Fruit fly (Drosophila melanogaster) whole organism, embryonic: ENCODE data around the gene Apoltp.

Source experiments
- Asciz ChIP-seq: fragments of 200-800 bp; sonication (Bioruptor generic); optimal IDR thresholded peaks from 2 replicates; lab custom pipeline; 2017; ENCODE audit warnings: missing biosample characterization, mild to moderate bottlenecking, missing genetic modification characterization, missing genetic modification reagents
- CG10147 ChIP-seq: fragments of 200-800 bp; sonication (Bioruptor generic); optimal IDR thresholded peaks from 2 replicates; lab custom pipeline; 2019; ENCODE audit warnings: missing biosample characterization, mild to moderate bottlenecking, missing genetic modification characterization, moderate library complexity
- CG10366 ChIP-seq: fragments of 200-800 bp; sonication (Bioruptor generic); IDR thresholded peaks from 2 replicates; pipeline ENCODE4 v1.3.6; 2022; ENCODE audit warnings: missing biosample characterization, missing genetic modification characterization
- CG11247 ChIP-seq: fragments of 200-800 bp; sonication (Bioruptor generic); IDR thresholded peaks from 2 replicates; pipeline ENCODE4 v1.3.6; 2022; ENCODE audit warnings: missing biosample characterization, missing genetic modification characterization
- CG14667 ChIP-seq: fragments of 200-800 bp; sonication (Bioruptor generic); IDR thresholded peaks from 2 replicates; pipeline ENCODE4 v1.3.6; 2022; ENCODE audit warnings: missing biosample characterization, missing genetic modification characterization
- CG15514 ChIP-seq: fragments of 200-800 bp; sonication (Bioruptor generic); optimal IDR thresholded peaks from 3 replicates; lab custom pipeline; 2017; ENCODE audit warnings: missing biosample characterization, missing genetic modification characterization, mild to moderate bottlenecking, moderate library complexity, missing genetic modification reagents
- CG1602 ChIP-seq: fragments of 200-800 bp; sonication (Bioruptor generic); optimal IDR thresholded peaks from 3 replicates; lab custom pipeline; 2016; ENCODE audit warnings: missing biosample characterization, missing genetic modification characterization
- CG1792 ChIP-seq: fragments of 200-800 bp; sonication (Bioruptor generic); optimal IDR thresholded peaks from 2 replicates; lab custom pipeline; 2016; ENCODE audit warnings: missing biosample characterization, missing genetic modification characterization
- CG18476 ChIP-seq: fragments of 200-800 bp; sonication (Bioruptor generic); optimal IDR thresholded peaks from 2 replicates; lab custom pipeline; 2016; ENCODE audit warnings: missing biosample characterization, mild to moderate bottlenecking, missing genetic modification characterization
- CG30431 ChIP-seq: fragments of 200-800 bp; sonication (Bioruptor generic); optimal IDR thresholded peaks from 2 replicates; lab custom pipeline; 2017; ENCODE audit warnings: missing biosample characterization, missing genetic modification characterization
- CG31224 ChIP-seq: fragments of 200-800 bp; sonication (Bioruptor generic); IDR thresholded peaks from 2 replicates; pipeline ENCODE4 v1.3.6; 2022; ENCODE audit warnings: missing biosample characterization, missing genetic modification characterization
- CG3163 ChIP-seq: fragments of 200-800 bp; sonication (Bioruptor generic); optimal IDR thresholded peaks from 3 replicates; lab custom pipeline; 2016; ENCODE audit warnings: missing biosample characterization, missing genetic modification characterization
- CG4282 ChIP-seq: fragments of 200-800 bp; sonication (Bioruptor generic); optimal IDR thresholded peaks from 2 replicates; lab custom pipeline; 2016; ENCODE audit warnings: missing biosample characterization, missing genetic modification characterization
- CG8388 ChIP-seq: fragments of 200-800 bp; sonication (Bioruptor generic); optimal IDR thresholded peaks from 2 replicates; lab custom pipeline; 2019; ENCODE audit warnings: missing biosample characterization, mild to moderate bottlenecking, missing genetic modification characterization, moderate library complexity
- CG8924 ChIP-seq: fragments of 200-800 bp; optimal IDR thresholded peaks from 3 replicates; lab custom pipeline; 2019; ENCODE audit warnings: missing biosample characterization, mild to moderate bottlenecking, missing genetic modification characterization, moderate library complexity
- CG9727 ChIP-seq: fragments of 200-800 bp; sonication (Bioruptor generic); optimal IDR thresholded peaks from 3 replicates; lab custom pipeline; 2017; ENCODE audit warnings: missing biosample characterization, mild to moderate bottlenecking, missing genetic modification characterization
- Dfd ChIP-seq, 2 experiments: fragments of >200 bp; optimal IDR thresholded peaks; 2 replicates each; lab custom pipeline; 2017; ENCODE audit warnings: missing biosample characterization in 2 of 2, missing genetic modification characterization in 2 of 2
- Gsc ChIP-seq: fragments of 200-800 bp; sonication (Bioruptor generic); IDR thresholded peaks from 2 replicates; pipeline ENCODE4 v1.3.6; 2022; ENCODE audit warnings: missing biosample characterization, missing genetic modification characterization
- HLH3B ChIP-seq: fragments of 200-800 bp; sonication (Bioruptor generic); IDR thresholded peaks from 2 replicates; pipeline ENCODE4 v1.3.6; 2022; ENCODE audit warnings: missing biosample characterization, missing genetic modification characterization
- Lpt ChIP-seq: fragments of >200 bp; optimal IDR thresholded peaks from 2 replicates; lab custom pipeline; 2018; ENCODE audit warnings: missing biosample characterization, missing genetic modification characterization
- Mad ChIP-seq: fragments of 200-800 bp; sonication (Bioruptor generic); optimal IDR thresholded peaks from 2 replicates; lab custom pipeline; 2016; ENCODE audit warnings: missing biosample characterization, missing genetic modification characterization
- Mrtf ChIP-seq: fragments of 200-800 bp; sonication (Bioruptor generic); IDR thresholded peaks from 3 replicates; pipeline ENCODE4 v1.3.6; 2022; ENCODE audit warnings: missing biosample characterization, missing genetic modification characterization
- Ssrp ChIP-seq: fragments of 200-800 bp; sonication (Bioruptor generic); optimal IDR thresholded peaks from 2 replicates; lab custom pipeline; 2018; ENCODE audit warnings: missing biosample characterization, mild to moderate bottlenecking, missing genetic modification characterization, moderate library complexity
- Stat92E ChIP-seq, 3 experiments: fragments of >200 bp in 2 of 3; fragments of 200-800 bp in 1 of 3; sonication (Bioruptor generic) in 1 of 3; optimal IDR thresholded peaks; 2 replicates each; lab custom pipeline; 2017 to 2019; ENCODE audit warnings: missing biosample characterization in 3 of 3, missing genetic modification characterization in 3 of 3, mild to moderate bottlenecking in 1 of 3, moderate library complexity in 1 of 3
- Taf1 ChIP-seq: fragments of 200-800 bp; sonication (Bioruptor generic); IDR thresholded peaks from 2 replicates; pipeline ENCODE4 v1.3.6; 2022; ENCODE audit warnings: missing biosample characterization, missing genetic modification characterization
- Vsx1 ChIP-seq: fragments of 200-800 bp; sonication (Bioruptor generic); optimal IDR thresholded peaks from 2 replicates; lab custom pipeline; 2017; ENCODE audit warnings: missing biosample characterization, mild to moderate bottlenecking, missing genetic modification characterization, missing genetic modification reagents
- btn ChIP-seq: fragments of 200-800 bp; sonication (Bioruptor generic); optimal IDR thresholded peaks from 2 replicates; lab custom pipeline; 2016; ENCODE audit warnings: missing biosample characterization, missing genetic modification characterization
- cad ChIP-seq: fragments of >200 bp; optimal IDR thresholded peaks from 2 replicates; lab custom pipeline; 2017; ENCODE audit warnings: missing biosample characterization, missing genetic modification characterization
- cato ChIP-seq: fragments of 200-800 bp; sonication (Bioruptor generic); optimal IDR thresholded peaks from 2 replicates; lab custom pipeline; 2016; ENCODE audit warnings: missing biosample characterization, missing genetic modification characterization, borderline replicate concordance
- chinmo ChIP-seq: fragments of 200-800 bp; sonication (Bioruptor generic); IDR thresholded peaks from 4 replicates; pipeline ENCODE4 v1.3.6; 2022; ENCODE audit warnings: missing biosample characterization, missing genetic modification characterization; ENCODE audit not compliant: partially characterized antibody
- cwo ChIP-seq: fragments of 200-800 bp; sonication (Bioruptor generic); optimal IDR thresholded peaks from 3 replicates; lab custom pipeline; 2017; ENCODE audit warnings: missing biosample characterization, missing genetic modification characterization, mild to moderate bottlenecking, moderate library complexity, missing genetic modification reagents
- danr ChIP-seq: fragments of 200-800 bp; sonication (Bioruptor generic); IDR thresholded peaks from 2 replicates; pipeline ENCODE4 v1.3.6; 2022; ENCODE audit warnings: missing biosample characterization, missing genetic modification characterization
- exex ChIP-seq: fragments of 200-800 bp; sonication (Bioruptor generic); optimal IDR thresholded peaks from 4 replicates; lab custom pipeline; 2018; ENCODE audit warnings: missing biosample characterization, mild to moderate bottlenecking, missing genetic modification characterization, moderate library complexity
- ftz-f1 ChIP-seq: fragments of 200-800 bp; sonication (Bioruptor generic); optimal IDR thresholded peaks from 2 replicates; lab custom pipeline; 2016; ENCODE audit warnings: missing biosample characterization, missing genetic modification characterization
- grn ChIP-seq: fragments of 200-800 bp; sonication (Bioruptor generic); optimal IDR thresholded peaks from 3 replicates; lab custom pipeline; 2017; ENCODE audit warnings: missing biosample characterization, missing genetic modification characterization
- hb ChIP-seq: fragments of 200-800 bp; sonication (Bioruptor generic); IDR thresholded peaks from 3 replicates; pipeline ENCODE4 v1.3.6; 2022; ENCODE audit warnings: missing biosample characterization, missing genetic modification characterization; ENCODE audit not compliant: partially characterized antibody
- hbn ChIP-seq: fragments of 200-800 bp; sonication (Bioruptor generic); IDR thresholded peaks from 2 replicates; pipeline ENCODE4 v1.3.6; 2022; ENCODE audit warnings: missing biosample characterization, missing genetic modification characterization; ENCODE audit not compliant: partially characterized antibody
- mirr ChIP-seq: fragments of 200-800 bp; sonication (Bioruptor generic); optimal IDR thresholded peaks from 3 replicates; lab custom pipeline; 2018; ENCODE audit warnings: missing biosample characterization, mild to moderate bottlenecking, missing genetic modification characterization
- mld ChIP-seq: fragments of 200-800 bp; sonication (Bioruptor generic); IDR thresholded peaks from 3 replicates; pipeline ENCODE4 v1.3.6; 2022; ENCODE audit warnings: missing biosample characterization, missing genetic modification characterization; ENCODE audit not compliant: partially characterized antibody
- odd ChIP-seq: fragments of 200-800 bp; sonication (Bioruptor generic); optimal IDR thresholded peaks from 2 replicates; lab custom pipeline; 2017; ENCODE audit warnings: missing biosample characterization, mild to moderate bottlenecking, missing genetic modification characterization
- pho ChIP-seq: fragments of 200-800 bp; sonication (Bioruptor generic); optimal IDR thresholded peaks from 2 replicates; lab custom pipeline; 2016; ENCODE audit warnings: missing biosample characterization, missing genetic modification characterization
- prd ChIP-seq, 3 experiments: fragments of >200 bp in 2 of 3; fragments of 200-800 bp in 1 of 3; sonication (Bioruptor generic) in 1 of 3; optimal IDR thresholded peaks in 2 of 3; IDR thresholded peaks in 1 of 3; 2 replicates in 2 of 3; 3 replicates in 1 of 3; pipeline versions ENCODE4 v1.3.6 to Lab custom; 2017 to 2022; ENCODE audit warnings: missing biosample characterization in 1 of 3, missing genetic modification characterization in 1 of 3
- sc ChIP-seq, 3 experiments: fragments of >200 bp in 2 of 3; fragments of 200-800 bp in 1 of 3; sonication (Bioruptor generic) in 1 of 3; optimal IDR thresholded peaks; 2 replicates in 2 of 3; 3 replicates in 1 of 3; lab custom pipeline; 2017; ENCODE audit warnings: mild to moderate bottlenecking in 1 of 3, missing biosample characterization in 1 of 3, missing genetic modification characterization in 1 of 3, missing genetic modification reagents in 1 of 3
- schlank ChIP-seq: fragments of 200-800 bp; sonication (Bioruptor generic); optimal IDR thresholded peaks from 2 replicates; lab custom pipeline; 2018; ENCODE audit warnings: missing biosample characterization, mild to moderate bottlenecking, missing genetic modification characterization
- slp2 ChIP-seq: fragments of 200-800 bp; sonication (Bioruptor generic); optimal IDR thresholded peaks from 2 replicates; lab custom pipeline; 2016; ENCODE audit warnings: missing biosample characterization, missing genetic modification characterization
- tio ChIP-seq: fragments of 200-800 bp; sonication (Bioruptor generic); optimal IDR thresholded peaks from 2 replicates; lab custom pipeline; 2017; ENCODE audit warnings: missing biosample characterization, missing genetic modification characterization, inconsistent platforms
- vvl ChIP-seq: fragments of 200-800 bp; sonication (Bioruptor generic); IDR thresholded peaks from 2 replicates; pipeline ENCODE4 v1.3.6; 2022; ENCODE audit warnings: missing biosample characterization, missing genetic modification characterization
- wdn ChIP-seq: fragments of 200-800 bp; sonication (Bioruptor generic); IDR thresholded peaks from 2 replicates; pipeline ENCODE4 v1.3.6; 2022; ENCODE audit warnings: missing biosample characterization, missing genetic modification characterization
- wor ChIP-seq: fragments of 200-800 bp; sonication (Bioruptor generic); IDR thresholded peaks from 2 replicates; pipeline ENCODE4 v1.3.6; 2022; ENCODE audit warnings: missing biosample characterization, missing genetic modification characterization
- zen2 ChIP-seq: fragments of 200-800 bp; sonication (Bioruptor generic); IDR thresholded peaks from 3 replicates; pipeline ENCODE4 v1.3.6; 2022; ENCODE audit warnings: missing biosample characterization, missing genetic modification characterization; ENCODE audit not compliant: partially characterized antibody

Gene Apoltp

dm6 chr2L:9613922-9614321, 20.1 kb upstream of the Apoltp start (continued):
- TF ChIP-seq danr: no peak; the same call in 1 of the 2 replicates
- no peak for TF ChIP-seq CG18476 (GFP tag; lab: Kevin White, UChicago)
- no peak for TF ChIP-seq cad (GFP tag; lab: Kevin White, UChicago)
- TF ChIP-seq grn (GFP tag; lab: Kevin White, UChicago): no peak
- TF ChIP-seq ftz-f1: no peak
- TF ChIP-seq CG4282 (GFP tag; lab: Kevin White, UChicago): no peak
- no peak for TF ChIP-seq CG30431
- no peak for TF ChIP-seq cato (GFP tag; lab: Kevin White, UChicago)
- TF ChIP-seq CG8388 (GFP tag; lab: Kevin White, UChicago): peak; percentile 12
- peak; percentile 15 for TF ChIP-seq CG9727 (GFP tag; lab: Kevin White, UChicago)
- TF ChIP-seq hb: no peak
- no peak for TF ChIP-seq Gsc (GFP tag; lab: Robert Waterston, UW)
- TF ChIP-seq Lpt: no peak
- no peak for TF ChIP-seq chinmo (GFP tag; lab: Robert Waterston, UW)
- no peak for TF ChIP-seq wor (GFP tag; lab: Robert Waterston, UW)
- peak; percentile 41 for TF ChIP-seq Ssrp (tag; lab: Kevin White, UChicago)
- peak; percentile 52 for TF ChIP-seq CG8924
- no peak for TF ChIP-seq CG31224 (GFP tag; lab: Robert Waterston, UW)
- TF ChIP-seq slp2 (GFP tag; lab: Kevin White, UChicago): no peak
- no peak for TF ChIP-seq odd
- no peak for TF ChIP-seq Dfd (GFP tag; optimal IDR thresholded peaks at IDR 0.05; lab: Kevin White, UChicago)
- TF ChIP-seq CG1602 (GFP tag; lab: Kevin White, UChicago): no peak
- TF ChIP-seq Asciz (GFP tag; lab: Kevin White, UChicago): peak; percentile 62
- no peak for TF ChIP-seq exex (tag; lab: Kevin White, UChicago)
- TF ChIP-seq prd (optimal IDR thresholded peaks at IDR 0.05; lab: Kevin White, UChicago): no peak
- no peak for TF ChIP-seq prd (GFP tag; IDR thresholded peaks at IDR 0.05; lab: Robert Waterston, UW)
- no peak for TF ChIP-seq wdn (GFP tag; lab: Robert Waterston, UW)
- no peak for TF ChIP-seq CG1792 (GFP tag; lab: Kevin White, UChicago)
- TF ChIP-seq HLH3B (GFP tag; lab: Robert Waterston, UW): peak; percentile 17; the same call in 1 of the 2 replicates
- no peak for TF ChIP-seq btn (GFP tag; lab: Kevin White, UChicago)
- TF ChIP-seq Stat92E (GFP tag; optimal IDR thresholded peaks at IDR 0.05; lab: Kevin White, UChicago): no peak
- TF ChIP-seq sc (optimal IDR thresholded peaks at IDR 0.05; lab: Kevin White, UChicago): no peak
- no peak for TF ChIP-seq sc (GFP tag; optimal IDR thresholded peaks at IDR 0.05; lab: Kevin White, UChicago)
- peak; percentile 40 for TF ChIP-seq mirr (GFP tag; lab: Kevin White, UChicago)
- no peak for TF ChIP-seq CG11247
- no peak for TF ChIP-seq zen2
- no peak for TF ChIP-seq Mrtf
- TF ChIP-seq Taf1: no peak
- TF ChIP-seq CG15514 (GFP tag; lab: Kevin White, UChicago): peak; percentile 95
- TF ChIP-seq vvl (GFP tag; lab: Robert Waterston, UW): peak; percentile 43
- no peak for TF ChIP-seq CG3163
- TF ChIP-seq Mad (GFP tag; lab: Kevin White, UChicago): no peak
- no peak for TF ChIP-seq Vsx1 (GFP tag; lab: Kevin White, UChicago)
- TF ChIP-seq CG10147 (GFP tag; lab: Kevin White, UChicago): no peak
- no peak for TF ChIP-seq tio (GFP tag; lab: Kevin White, UChicago)
- TF ChIP-seq CG14667 (GFP tag; lab: Robert Waterston, UW): no peak
- no peak for TF ChIP-seq schlank (tag; lab: Kevin White, UChicago)
- TF ChIP-seq mld (GFP tag; lab: Robert Waterston, UW): no peak
- TF ChIP-seq cwo: no peak
- TF ChIP-seq CG10366 (GFP tag; lab: Robert Waterston, UW): peak; percentile 51
- no peak for TF ChIP-seq pho (GFP tag; lab: Kevin White, UChicago)
- no peak for TF ChIP-seq hbn (GFP tag; lab: Robert Waterston, UW)
